Worm (Caenorhabditis elegans) whole organism, L4 larva: ENCODE measurements around the gene pan-1.

Source experiments
- D1046.2 ChIP-seq: fragments of 200-800 bp; sonication (Bioruptor generic); IDR thresholded peaks from 2 replicates; pipeline ENCODE4 v1.3.6; 2022; ENCODE audit warnings: missing genetic modification characterization, missing compliant biosample characterization
- ZK546.5 ChIP-seq, 2 experiments: sonication (generic microtip); optimal IDR thresholded peaks; 2 replicates each; lab custom pipeline; 2017; ENCODE audit warnings: missing biosample characterization in 2 of 2, missing genetic modification characterization in 2 of 2
- ceh-32 ChIP-seq: sonication (generic microtip); optimal IDR thresholded peaks from 2 replicates; lab custom pipeline; 2016; ENCODE audit warnings: mild to moderate bottlenecking, missing genetic modification characterization, missing compliant biosample characterization; ENCODE audit not compliant: poor library complexity
- duxl-1 ChIP-seq: sonication (generic microtip); optimal IDR thresholded peaks from 2 replicates; lab custom pipeline; 2016; ENCODE audit warnings: mild to moderate bottlenecking, missing genetic modification characterization, moderate library complexity, missing compliant biosample characterization; ENCODE audit not compliant: poor library complexity
- dve-1 ChIP-seq: sonication (generic microtip); optimal IDR thresholded peaks from 2 replicates; lab custom pipeline; 2017; ENCODE audit warnings: antibody characterized with exemption, mild to moderate bottlenecking, missing genetic modification characterization, missing compliant biosample characterization; ENCODE audit not compliant: insufficient read depth
- fkh-10 ChIP-seq: fragments of 150-350 bp; optimal IDR thresholded peaks from 2 replicates; lab custom pipeline; 2014; ENCODE audit warnings: missing biosample characterization, missing genetic modification reagents, missing genetic modification characterization
- lin-1 ChIP-seq: fragments of 200-800 bp; sonication (Bioruptor generic); IDR thresholded peaks from 2 replicates; pipeline ENCODE4 v1.3.6; 2022; ENCODE audit warnings: missing genetic modification reagents, missing genetic modification characterization, missing compliant biosample characterization
- lin-39 ChIP-seq: fragments of 150-350 bp; optimal IDR thresholded peaks from 2 replicates; lab custom pipeline; 2014; ENCODE audit warnings: missing biosample characterization, missing genetic modification reagents, missing genetic modification characterization
- nhr-11 ChIP-seq: fragments of 150-350 bp; optimal IDR thresholded peaks from 2 replicates; lab custom pipeline; 2014; ENCODE audit warnings: missing biosample characterization, missing genetic modification characterization
- nhr-76 ChIP-seq: fragments of 150-350 bp; optimal IDR thresholded peaks from 2 replicates; lab custom pipeline; 2014; ENCODE audit warnings: missing biosample characterization, missing genetic modification characterization
- nhr-77 ChIP-seq: fragments of 150-350 bp; optimal IDR thresholded peaks from 2 replicates; lab custom pipeline; 2014; ENCODE audit warnings: missing biosample characterization, missing genetic modification characterization
- snpc-4 ChIP-seq: fragments of 150-350 bp; optimal IDR thresholded peaks from 2 replicates; lab custom pipeline; 2014; ENCODE audit warnings: missing biosample characterization, missing genetic modification characterization
- vab-7 ChIP-seq: fragments of 200-800 bp; sonication (Bioruptor generic); IDR thresholded peaks from 2 replicates; pipeline ENCODE4 v1.3.6; 2022; ENCODE audit warnings: missing genetic modification reagents, missing genetic modification characterization, missing compliant biosample characterization
- zag-1 ChIP-seq: fragments of 150-350 bp; optimal IDR thresholded peaks from 2 replicates; lab custom pipeline; 2014; ENCODE audit warnings: missing biosample characterization, missing genetic modification characterization

DNA sequence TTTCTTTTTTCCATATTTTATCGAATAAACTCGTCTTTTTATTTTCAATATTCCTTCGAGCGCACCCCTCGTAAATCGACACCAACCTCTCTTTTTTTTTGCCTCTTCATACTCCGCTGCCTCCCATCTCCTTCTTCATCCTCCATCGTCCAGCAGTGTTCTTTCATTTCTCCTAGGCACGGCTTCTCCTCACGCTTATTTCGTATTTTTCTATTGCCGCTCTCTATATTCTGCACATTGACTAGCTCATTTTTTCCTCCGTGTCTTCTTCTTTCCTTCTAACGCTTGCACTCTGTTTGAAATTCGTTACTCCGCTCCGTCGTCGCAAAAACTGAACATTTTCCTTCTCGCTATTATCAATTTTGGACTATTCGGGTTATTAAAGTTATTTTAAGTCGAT, 7.2 kb upstream of the pan-1 start:
- TF ChIP-seq nhr-77 (no peak), vab-7 (GFP tag; lab: Robert Waterston, UW) (no peak), fkh-10 (no peak), ceh-32 (tag; lab: Kevin White, UChicago) (no peak), dve-1 (tag; lab: Kevin White, UChicago) (no peak), ZK546.5 (tag; optimal IDR thresholded peaks at IDR 0.05; lab: Kevin White, UChicago) (no peak), D1046.2 (GFP tag; lab: Robert Waterston, UW) (no peak), duxl-1 (tag; lab: Kevin White, UChicago) (no peak), lin-39 (tag; lab: Kevin White, UChicago) (no peak), nhr-76 (tag; lab: Kevin White, UChicago) (no peak), nhr-11 (tag; lab: Kevin White, UChicago) (no peak), zag-1 (no peak), lin-1 (no peak), snpc-4 (tag; lab: Kevin White, UChicago) (no peak)
